Fruit fly (Drosophila melanogaster) whole organism, embryonic: ENCODE results near the gene cac.

Experiments
- BEAF-32 ChIP-seq: fragments of 200-800 bp; sonication (Bioruptor generic); optimal IDR thresholded peaks from 3 replicates; lab custom pipeline; 2017; ENCODE audit warnings: missing biosample characterization, missing genetic modification characterization, mild to moderate bottlenecking, moderate library complexity, missing genetic modification reagents
- CG10462 ChIP-seq: fragments of 200-800 bp; sonication (Bioruptor generic); optimal IDR thresholded peaks from 2 replicates; lab custom pipeline; 2016; ENCODE audit warnings: missing biosample characterization, missing genetic modification characterization
- CG10565 ChIP-seq: fragments of 200-800 bp; sonication (Bioruptor generic); optimal IDR thresholded peaks from 3 replicates; lab custom pipeline; 2016; ENCODE audit warnings: missing biosample characterization, mild to moderate bottlenecking, missing genetic modification characterization
- CG11560 ChIP-seq: fragments of 200-800 bp; sonication (Bioruptor generic); IDR thresholded peaks from 3 replicates; pipeline ENCODE4 v1.3.6; 2022; ENCODE audit warnings: missing biosample characterization, missing genetic modification characterization
- CG13775 ChIP-seq: fragments of 200-800 bp; sonication (Bioruptor generic); optimal IDR thresholded peaks from 3 replicates; lab custom pipeline; 2017; ENCODE audit warnings: missing biosample characterization, mild to moderate bottlenecking, missing genetic modification characterization
- CG1647 ChIP-seq: fragments of 200-800 bp; sonication (Bioruptor generic); optimal IDR thresholded peaks from 3 replicates; lab custom pipeline; 2016; ENCODE audit warnings: missing biosample characterization, missing genetic modification characterization
- CG17912 ChIP-seq: fragments of 200-800 bp; sonication (Bioruptor generic); optimal IDR thresholded peaks from 2 replicates; lab custom pipeline; 2018; ENCODE audit warnings: missing biosample characterization, mild to moderate bottlenecking, missing genetic modification characterization
- CG1832 ChIP-seq: fragments of 200-800 bp; sonication (Bioruptor generic); optimal IDR thresholded peaks from 2 replicates; lab custom pipeline; 2017; ENCODE audit warnings: missing biosample characterization, mild to moderate bottlenecking, missing genetic modification characterization, inconsistent platforms
- CG31224 ChIP-seq: fragments of 200-800 bp; sonication (Bioruptor generic); IDR thresholded peaks from 2 replicates; pipeline ENCODE4 v1.3.6; 2022; ENCODE audit warnings: missing biosample characterization, missing genetic modification characterization
- CG33213 ChIP-seq: fragments of 200-800 bp; sonication (Bioruptor generic); optimal IDR thresholded peaks from 3 replicates; lab custom pipeline; 2016; ENCODE audit warnings: missing biosample characterization, missing genetic modification characterization
- CG4424 ChIP-seq: fragments of 200-800 bp; sonication (Bioruptor generic); optimal IDR thresholded peaks from 3 replicates; lab custom pipeline; 2016; ENCODE audit warnings: missing biosample characterization, missing genetic modification characterization
- CG4617 ChIP-seq: fragments of 200-800 bp; sonication (Bioruptor generic); optimal IDR thresholded peaks from 3 replicates; lab custom pipeline; 2016; ENCODE audit warnings: missing biosample characterization, missing genetic modification characterization, borderline replicate concordance
- CG5953 ChIP-seq: fragments of 200-800 bp; sonication (Bioruptor generic); IDR thresholded peaks from 2 replicates; pipeline ENCODE4 v1.3.6; 2022; ENCODE audit warnings: missing biosample characterization, missing genetic modification characterization
- CG6813 ChIP-seq: fragments of 200-800 bp; sonication (Bioruptor generic); optimal IDR thresholded peaks from 2 replicates; lab custom pipeline; 2017; ENCODE audit warnings: missing biosample characterization, missing genetic modification characterization, mild to moderate bottlenecking, moderate library complexity, missing genetic modification reagents
- CG7987 ChIP-seq: fragments of 200-800 bp; sonication (Bioruptor generic); optimal IDR thresholded peaks from 2 replicates; lab custom pipeline; 2018; ENCODE audit warnings: missing biosample characterization, mild to moderate bottlenecking, missing genetic modification characterization, moderate library complexity
- CG8359 ChIP-seq: fragments of 200-800 bp; sonication (Bioruptor generic); optimal IDR thresholded peaks from 2 replicates; lab custom pipeline; 2017; ENCODE audit warnings: missing biosample characterization, mild to moderate bottlenecking, missing genetic modification characterization, borderline replicate concordance
- CG8388 ChIP-seq: fragments of 200-800 bp; sonication (Bioruptor generic); optimal IDR thresholded peaks from 2 replicates; lab custom pipeline; 2019; ENCODE audit warnings: missing biosample characterization, mild to moderate bottlenecking, missing genetic modification characterization, moderate library complexity
- CG9215 ChIP-seq: fragments of 200-800 bp; sonication (Bioruptor generic); IDR thresholded peaks from 2 replicates; pipeline ENCODE4 v1.3.6; 2022; ENCODE audit warnings: missing biosample characterization, missing genetic modification characterization
- D ChIP-seq, 2 experiments: fragments of 200-800 bp in 1 of 2; fragments of >200 bp in 1 of 2; sonication (Bioruptor generic) in 1 of 2; optimal IDR thresholded peaks; 2 replicates in 1 of 2; 3 replicates in 1 of 2; lab custom pipeline; 2017; ENCODE audit warnings: mild to moderate bottlenecking in 1 of 2, missing biosample characterization in 1 of 2, missing genetic modification characterization in 1 of 2, missing genetic modification reagents in 1 of 2
- Deaf1 ChIP-seq: fragments of 200-800 bp; optimal IDR thresholded peaks from 3 replicates; lab custom pipeline; 2019; ENCODE audit warnings: missing biosample characterization, mild to moderate bottlenecking, missing genetic modification characterization, moderate library complexity
- Doc2 ChIP-seq: fragments of 200-800 bp; sonication (Bioruptor generic); IDR thresholded peaks from 2 replicates; pipeline ENCODE4 v1.3.6; 2022; ENCODE audit warnings: missing biosample characterization, missing genetic modification characterization
- Dref ChIP-seq: fragments of 200-800 bp; sonication (Bioruptor generic); IDR thresholded peaks from 2 replicates; pipeline ENCODE4 v1.3.6; 2022; ENCODE audit warnings: missing biosample characterization, missing genetic modification characterization
- H15 ChIP-seq: fragments of 200-800 bp; sonication (Bioruptor generic); IDR thresholded peaks from 3 replicates; pipeline ENCODE4 v1.3.6; 2022; ENCODE audit warnings: missing biosample characterization, missing genetic modification characterization
- HLH54F ChIP-seq: fragments of 200-800 bp; sonication (Bioruptor generic); optimal IDR thresholded peaks from 3 replicates; lab custom pipeline; 2016; ENCODE audit warnings: missing biosample characterization, missing genetic modification characterization
- HmgZ ChIP-seq: fragments of 200-800 bp; sonication (Bioruptor generic); optimal IDR thresholded peaks from 2 replicates; lab custom pipeline; 2018; ENCODE audit warnings: missing biosample characterization, mild to moderate bottlenecking, missing genetic modification characterization
- Hr3 ChIP-seq: fragments of 200-800 bp; sonication (Bioruptor generic); optimal IDR thresholded peaks from 3 replicates; lab custom pipeline; 2016; ENCODE audit warnings: missing biosample characterization, missing genetic modification characterization
- Lpt ChIP-seq: fragments of >200 bp; optimal IDR thresholded peaks from 2 replicates; lab custom pipeline; 2018; ENCODE audit warnings: missing biosample characterization, missing genetic modification characterization
- Meics ChIP-seq: fragments of 200-800 bp; sonication (Bioruptor generic); optimal IDR thresholded peaks from 2 replicates; lab custom pipeline; 2017; ENCODE audit warnings: missing biosample characterization, mild to moderate bottlenecking, missing genetic modification characterization
- Nf-YB ChIP-seq: fragments of 200-800 bp; sonication (Bioruptor generic); optimal IDR thresholded peaks from 3 replicates; lab custom pipeline; 2019; ENCODE audit warnings: missing biosample characterization, mild to moderate bottlenecking, missing genetic modification characterization, moderate library complexity
- Rx ChIP-seq: fragments of 200-800 bp; sonication (Bioruptor generic); IDR thresholded peaks from 2 replicates; pipeline ENCODE4 v1.3.6; 2022; ENCODE audit warnings: missing biosample characterization, missing genetic modification characterization
- Ssrp ChIP-seq: fragments of 200-800 bp; sonication (Bioruptor generic); optimal IDR thresholded peaks from 2 replicates; lab custom pipeline; 2018; ENCODE audit warnings: missing biosample characterization, mild to moderate bottlenecking, missing genetic modification characterization, moderate library complexity
- ac ChIP-seq: fragments of 200-800 bp; sonication (Bioruptor generic); optimal IDR thresholded peaks from 3 replicates; lab custom pipeline; 2017; ENCODE audit warnings: missing biosample characterization, mild to moderate bottlenecking, missing genetic modification characterization
- bowl ChIP-seq: fragments of 200-800 bp; sonication (Bioruptor generic); IDR thresholded peaks from 2 replicates; pipeline ENCODE4 v1.3.6; 2022; ENCODE audit warnings: missing biosample characterization, missing genetic modification characterization
- bsh ChIP-seq, 2 experiments: fragments of 200-800 bp; sonication (Bioruptor generic); optimal IDR thresholded peaks; 2 replicates each; lab custom pipeline; 2017 to 2018; ENCODE audit warnings: mild to moderate bottlenecking in 2 of 2, missing biosample characterization in 2 of 2, missing genetic modification characterization in 2 of 2, moderate library complexity in 1 of 2
- croc ChIP-seq: fragments of 200-800 bp; sonication (Bioruptor generic); conservative IDR thresholded peaks from 3 replicates; pipeline ENCODE4 v1.3.6; 2022; ENCODE audit warnings: missing biosample characterization, missing genetic modification characterization
- dati ChIP-seq: fragments of 200-800 bp; sonication (Bioruptor generic); IDR thresholded peaks from 2 replicates; pipeline ENCODE4 v1.3.6; 2022; ENCODE audit warnings: missing biosample characterization, missing genetic modification characterization
- fd96Cb ChIP-seq: fragments of 200-800 bp; sonication (Bioruptor generic); optimal IDR thresholded peaks from 2 replicates; lab custom pipeline; 2018; ENCODE audit warnings: missing biosample characterization, mild to moderate bottlenecking, missing genetic modification characterization, moderate library complexity
- gcm2 ChIP-seq: fragments of 200-800 bp; sonication (Bioruptor generic); optimal IDR thresholded peaks from 2 replicates; lab custom pipeline; 2016; ENCODE audit warnings: missing biosample characterization, missing genetic modification characterization
- gsb-n ChIP-seq: fragments of 200-800 bp; sonication (Bioruptor generic); optimal IDR thresholded peaks from 3 replicates; lab custom pipeline; 2018; ENCODE audit warnings: missing biosample characterization, mild to moderate bottlenecking, missing genetic modification characterization
- h ChIP-seq: fragments of >200 bp; optimal IDR thresholded peaks from 2 replicates; lab custom pipeline; 2017
- ind ChIP-seq: fragments of 200-800 bp; sonication (Bioruptor generic); optimal IDR thresholded peaks from 3 replicates; lab custom pipeline; 2016; ENCODE audit warnings: missing biosample characterization, missing genetic modification characterization
- jigr1 ChIP-seq: fragments of 200-800 bp; sonication (Bioruptor generic); IDR thresholded peaks from 3 replicates; pipeline ENCODE4 v1.3.6; 2022; ENCODE audit warnings: missing biosample characterization, missing genetic modification characterization
- jing ChIP-seq: fragments of 200-800 bp; sonication (Bioruptor generic); optimal IDR thresholded peaks from 2 replicates; lab custom pipeline; 2018; ENCODE audit warnings: missing biosample characterization, mild to moderate bottlenecking, missing genetic modification characterization
- luna ChIP-seq: fragments of 200-800 bp; sonication (Bioruptor generic); optimal IDR thresholded peaks from 2 replicates; lab custom pipeline; 2016; ENCODE audit warnings: missing biosample characterization, missing genetic modification characterization
- nmo ChIP-seq: fragments of 200-800 bp; sonication (Bioruptor generic); optimal IDR thresholded peaks from 2 replicates; lab custom pipeline; 2018; ENCODE audit warnings: missing biosample characterization, mild to moderate bottlenecking, missing genetic modification characterization, moderate library complexity
- pita ChIP-seq: fragments of 200-800 bp; sonication (Bioruptor generic); optimal IDR thresholded peaks from 2 replicates; lab custom pipeline; 2017; ENCODE audit warnings: missing biosample characterization, mild to moderate bottlenecking, missing genetic modification characterization
- pros ChIP-seq: fragments of 200-800 bp; sonication (Bioruptor generic); optimal IDR thresholded peaks from 3 replicates; lab custom pipeline; 2019; ENCODE audit warnings: missing biosample characterization, mild to moderate bottlenecking, missing genetic modification characterization, moderate library complexity
- psq ChIP-seq: fragments of 200-800 bp; sonication (Bioruptor generic); optimal IDR thresholded peaks from 2 replicates; lab custom pipeline; 2017; ENCODE audit warnings: missing biosample characterization, missing genetic modification characterization
- pzg ChIP-seq: fragments of 200-800 bp; sonication (Bioruptor generic); optimal IDR thresholded peaks from 3 replicates; lab custom pipeline; 2018; ENCODE audit warnings: missing biosample characterization, mild to moderate bottlenecking, missing genetic modification characterization, moderate library complexity
- wek ChIP-seq: fragments of 200-800 bp; sonication (Bioruptor generic); optimal IDR thresholded peaks from 3 replicates; lab custom pipeline; 2018; ENCODE audit warnings: missing biosample characterization, mild to moderate bottlenecking, missing genetic modification characterization, moderate library complexity
- z ChIP-seq: fragments of 200-800 bp; sonication (Bioruptor generic); IDR thresholded peaks from 3 replicates; pipeline ENCODE4 v1.3.6; 2022; ENCODE audit warnings: missing biosample characterization, missing genetic modification characterization

Gene cac

dm6 chrX:12017815-12018439, 33.0 kb upstream of the cac start, which contains the start of gene Chrac-16 (continued):
- TF ChIP-seq psq (GFP tag; lab: Kevin White, UChicago) (no peak), Ssrp (tag; lab: Kevin White, UChicago) (no peak), z (GFP tag; lab: Robert Waterston, UW) (no peak), Rx (GFP tag; lab: Robert Waterston, UW) (no peak), nmo (GFP tag; lab: Kevin White, UChicago) (no peak), wek (GFP tag; lab: Kevin White, UChicago) (no peak), CG6813 (GFP tag; lab: Kevin White, UChicago) (no peak), HmgZ (no peak), CG1647 (GFP tag; lab: Kevin White, UChicago) (no peak), h (no peak), Hr3 (no peak), HLH54F (GFP tag; lab: Kevin White, UChicago) (no peak), pzg (GFP tag; lab: Kevin White, UChicago) (peak; percentile 29), CG10565 (GFP tag; lab: Kevin White, UChicago) (no peak), dati (no peak), CG8359 (no peak), ac (no peak), croc (GFP tag; lab: Robert Waterston, UW) (no peak), CG8388 (GFP tag; lab: Kevin White, UChicago) (no peak), CG11560 (tag; lab: Robert Waterston, UW) (no peak), Lpt (GFP tag; lab: Kevin White, UChicago) (no peak), D (optimal IDR thresholded peaks at IDR 0.05; lab: Kevin White, UChicago) (no peak), D (GFP tag; optimal IDR thresholded peaks at IDR 0.05; lab: Kevin White, UChicago) (no peak), CG1832 (GFP tag; lab: Kevin White, UChicago) (no peak), Dref (GFP tag; lab: Robert Waterston, UW) (peak; percentile 76), jigr1 (GFP tag; lab: Robert Waterston, UW) (no peak), CG4617 (GFP tag; lab: Kevin White, UChicago) (no peak), BEAF-32 (GFP tag; lab: Kevin White, UChicago) (peak; percentile 74), bowl (GFP tag; lab: Robert Waterston, UW) (no peak), CG9215 (GFP tag; lab: Robert Waterston, UW) (no peak), CG33213 (GFP tag; lab: Kevin White, UChicago) (no peak), CG5953 (GFP tag; lab: Robert Waterston, UW) (no peak), bsh (GFP tag; optimal IDR thresholded peaks at IDR 0.05; lab: Kevin White, UChicago) (no peak), CG10462 (GFP tag; lab: Kevin White, UChicago) (no peak), Meics (GFP tag; lab: Kevin White, UChicago) (no peak), pita (GFP tag; lab: Kevin White, UChicago) (no peak), luna (GFP tag; lab: Kevin White, UChicago) (no peak), ind (GFP tag; lab: Kevin White, UChicago) (no peak), CG4424 (GFP tag; lab: Kevin White, UChicago) (no peak), jing (GFP tag; lab: Kevin White, UChicago) (no peak), CG13775 (no peak), CG7987 (GFP tag; lab: Kevin White, UChicago) (no peak), Deaf1 (no peak), gcm2 (GFP tag; lab: Kevin White, UChicago) (no peak), CG31224 (GFP tag; lab: Robert Waterston, UW) (no peak), Doc2 (GFP tag; lab: Robert Waterston, UW) (no peak), pros (no peak), CG17912 (GFP tag; lab: Kevin White, UChicago) (no peak), H15 (GFP tag; lab: Robert Waterston, UW) (no peak), gsb-n (tag; lab: Kevin White, UChicago) (no peak), fd96Cb (tag; lab: Kevin White, UChicago) (no peak), Nf-YB (no peak)
